Worm (Caenorhabditis elegans) whole organism, early embryonic: ENCODE results near the gene col-101.

Source experiments
- B0310.2 ChIP-seq: sonication (generic microtip); optimal IDR thresholded peaks from 2 replicates; lab custom pipeline; 2016; ENCODE audit warnings: mild to moderate bottlenecking, missing genetic modification characterization, missing compliant biosample characterization
- F13C5.2 ChIP-seq: sonication (generic microtip); optimal IDR thresholded peaks from 2 replicates; lab custom pipeline; 2017; ENCODE audit warnings: mild to moderate bottlenecking, missing genetic modification characterization, inconsistent platforms, missing compliant biosample characterization
- aly-1 ChIP-seq: sonication (generic microtip); optimal IDR thresholded peaks from 2 replicates; lab custom pipeline; 2016; ENCODE audit warnings: missing genetic modification characterization, missing compliant biosample characterization
- ama-1 ChIP-seq: fragments of 150-350 bp; optimal IDR thresholded peaks from 2 replicates; lab custom pipeline; 2014
- ceh-13 ChIP-seq: fragments of 200-800 bp; sonication (Bioruptor generic); optimal IDR thresholded peaks from 2 replicates; lab custom pipeline; 2018; ENCODE audit warnings: mild to moderate bottlenecking, missing genetic modification characterization, missing compliant biosample characterization
- ets-7 ChIP-seq: sonication (generic microtip); optimal IDR thresholded peaks from 2 replicates; lab custom pipeline; 2016; ENCODE audit warnings: missing genotype, missing genetic modification characterization, missing compliant biosample characterization
- flt-1 ChIP-seq: fragments of 200-800 bp; sonication (Bioruptor generic); IDR thresholded peaks from 2 replicates; pipeline ENCODE4 v1.3.6; 2022; ENCODE audit warnings: missing genetic modification characterization, missing compliant biosample characterization
- hmbx-1 ChIP-seq: sonication (generic microtip); optimal IDR thresholded peaks from 2 replicates; lab custom pipeline; 2016; ENCODE audit warnings: mild to moderate bottlenecking, missing genetic modification characterization, missing compliant biosample characterization
- hnd-1 ChIP-seq: sonication (generic microtip); optimal IDR thresholded peaks from 2 replicates; lab custom pipeline; 2016; ENCODE audit warnings: missing genetic modification characterization, missing compliant biosample characterization
- sea-1 ChIP-seq: fragments of 200-800 bp; sonication (Bioruptor generic); conservative IDR thresholded peaks from 2 replicates; pipeline ENCODE4 v1.3.6; 2022; ENCODE audit warnings: missing genetic modification characterization, missing compliant biosample characterization
- tbx-11 ChIP-seq: fragments of 200-800 bp; sonication (Bioruptor generic); IDR thresholded peaks from 2 replicates; pipeline ENCODE4 v1.3.6; 2022; ENCODE audit warnings: missing genetic modification characterization, missing compliant biosample characterization
- tra-4 ChIP-seq: sonication (generic microtip); optimal IDR thresholded peaks from 2 replicates; lab custom pipeline; 2017; ENCODE audit warnings: missing genetic modification characterization, missing compliant biosample characterization

ce11 chrIV:294737-295136 is 32.1 kb downstream of the col-101 start:
- TF ChIP-seq B0310.2 (tag; lab: Kevin White, UChicago) = no peak
- TF ChIP-seq sea-1 = no peak
- TF ChIP-seq hmbx-1 (tag; lab: Kevin White, UChicago) = no peak
- no peak for TF ChIP-seq ama-1 (lab: Kevin White, UChicago)
- TF ChIP-seq F13C5.2 (tag; lab: Kevin White, UChicago) = no peak
- TF ChIP-seq hnd-1 (tag; lab: Kevin White, UChicago) = no peak
- no peak for TF ChIP-seq aly-1 (tag; lab: Kevin White, UChicago)
- TF ChIP-seq ets-7 (tag; lab: Kevin White, UChicago) = no peak
- no peak for TF ChIP-seq tbx-11 (GFP tag; lab: Robert Waterston, UW)
- no peak for TF ChIP-seq ceh-13 (GFP tag; lab: Kevin White, UChicago)
- TF ChIP-seq tra-4 (tag; lab: Kevin White, UChicago) = no peak
- no peak for TF ChIP-seq flt-1 (GFP tag; lab: Robert Waterston, UW)
